Fruit fly (Drosophila melanogaster) Kc167 (cell line): ENCODE data around the gene CG13384.

Experiments used
- Myc ChIP-seq: fragments of >200 bp; optimal IDR thresholded peaks from 2 replicates; lab custom pipeline; 2017; ENCODE audit warnings: missing external identifiers
- psq ChIP-seq: fragments of >200 bp; optimal IDR thresholded peaks from 2 replicates; lab custom pipeline; 2017; ENCODE audit warnings: missing external identifiers
- ttk ChIP-seq: sonication (Bioruptor generic); optimal IDR thresholded peaks from 2 replicates; lab custom pipeline; 2017; ENCODE audit warnings: missing external identifiers

DNA sequence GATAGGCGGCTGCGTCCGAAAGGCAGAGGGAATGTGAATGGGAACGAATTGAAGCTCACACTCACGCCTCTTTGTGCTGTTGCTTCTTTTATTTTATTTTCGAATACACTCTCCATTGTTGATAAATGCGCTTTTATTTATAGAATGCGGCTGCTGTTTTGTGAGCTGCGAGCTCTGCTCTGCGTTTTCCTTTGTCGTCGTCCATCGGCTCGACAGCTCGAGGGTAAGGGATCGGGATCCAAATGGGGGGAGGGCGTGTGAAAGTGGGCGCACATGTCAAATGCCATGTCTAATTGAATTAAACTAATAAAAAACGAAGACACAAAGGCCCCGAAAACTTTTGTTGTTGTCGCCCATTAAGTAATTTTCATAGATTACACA lies 39.8 kb downstream of the CG13384 start:
- TF ChIP-seq psq (lab: Kevin White, UChicago): no peak
- TF ChIP-seq ttk (lab: Kevin White, UChicago): no peak
- no peak for TF ChIP-seq Myc (lab: Kevin White, UChicago)
